Worm (Caenorhabditis elegans) whole organism, L4 larva: ENCODE measurements around the gene F09E5.8.

ENCODE experiments used
- D1046.2 ChIP-seq: fragments of 200-800 bp; sonication (Bioruptor generic); IDR thresholded peaks from 2 replicates; pipeline ENCODE4 v1.3.6; 2022; ENCODE audit warnings: missing genetic modification characterization, missing compliant biosample characterization
- F10B5.3 ChIP-seq: sonication (generic microtip); optimal IDR thresholded peaks from 2 replicates; lab custom pipeline; 2016; ENCODE audit warnings: mild to moderate bottlenecking, missing genetic modification characterization, missing compliant biosample characterization
- F26F4.8 ChIP-seq: fragments of 200-800 bp; sonication (Bioruptor generic); conservative IDR thresholded peaks from 2 replicates; pipeline ENCODE4 v1.3.6; 2022; ENCODE audit warnings: missing genetic modification characterization, missing compliant biosample characterization
- F37D6.2 ChIP-seq: sonication (generic microtip); optimal IDR thresholded peaks from 2 replicates; lab custom pipeline; 2016; ENCODE audit warnings: mild to moderate bottlenecking, missing genetic modification characterization, missing compliant biosample characterization
- F44E2.7 ChIP-seq: fragments of 200-800 bp; sonication (Bioruptor generic); IDR thresholded peaks from 2 replicates; pipeline ENCODE4 v2.1.2; 2022; ENCODE audit warnings: missing genetic modification characterization, missing compliant biosample characterization
- T20F7.1 ChIP-seq: fragments of 200-800 bp; sonication (Bioruptor generic); optimal IDR thresholded peaks from 2 replicates; lab custom pipeline; 2018; ENCODE audit warnings: mild to moderate bottlenecking, missing genetic modification characterization, missing compliant biosample characterization
- Y105C5A.15 ChIP-seq: fragments of 200-800 bp; sonication (Bioruptor generic); IDR thresholded peaks from 2 replicates; pipeline ENCODE4 v1.3.6; 2022; ENCODE audit warnings: missing genetic modification characterization, missing compliant biosample characterization
- Y5F2A.4 ChIP-seq: fragments of 200-800 bp; sonication (Bioruptor generic); optimal IDR thresholded peaks from 2 replicates; lab custom pipeline; 2018; ENCODE audit warnings: mild to moderate bottlenecking, missing genetic modification characterization, missing compliant biosample characterization
- aha-1 ChIP-seq: fragments of 150-350 bp; peaks from one replicate; lab custom pipeline; 2014; ENCODE audit warnings: missing biosample characterization, missing genetic modification characterization
- arid-1 ChIP-seq: fragments of 200-800 bp; sonication (Bioruptor generic); conservative IDR thresholded peaks from 2 replicates; pipeline ENCODE4 v1.3.6; 2022; ENCODE audit warnings: missing genetic modification reagents, missing genetic modification characterization, missing compliant biosample characterization
- ceh-28 ChIP-seq: fragments of 150-350 bp; optimal IDR thresholded peaks from 2 replicates; lab custom pipeline; 2014; ENCODE audit warnings: missing biosample characterization, missing genetic modification reagents, missing genetic modification characterization
- ceh-44 ChIP-seq: fragments of 200-800 bp; sonication (Bioruptor generic); IDR thresholded peaks from 2 replicates; pipeline ENCODE4 v1.3.6; 2022; ENCODE audit warnings: missing genetic modification reagents, missing genetic modification characterization, missing compliant biosample characterization
- ceh-82 ChIP-seq: sonication (generic microtip); optimal IDR thresholded peaks from 2 replicates; lab custom pipeline; 2017; ENCODE audit warnings: missing biosample characterization, missing genetic modification characterization
- ces-1 ChIP-seq: fragments of 150-350 bp; sonication (generic microtip); optimal IDR thresholded peaks from 4 replicates; lab custom pipeline; 2014; ENCODE audit warnings: missing biosample characterization, missing genetic modification reagents, missing genetic modification characterization
- cey-2 ChIP-seq: sonication (generic microtip); optimal IDR thresholded peaks from 3 replicates; lab custom pipeline; 2017; ENCODE audit warnings: missing genetic modification characterization, mild to moderate bottlenecking, missing compliant biosample characterization, antibody characterized with exemption, borderline replicate concordance; ENCODE audit not compliant: insufficient read depth
- daf-12 ChIP-seq: fragments of 150-350 bp; optimal IDR thresholded peaks from 2 replicates; lab custom pipeline; 2014; ENCODE audit warnings: missing biosample characterization, missing genetic modification reagents, missing genetic modification characterization
- daf-16 ChIP-seq, 3 experiments: sonication (generic microtip); optimal IDR thresholded peaks; 2 replicates each; lab custom pipeline; 2016 to 2017; ENCODE audit warnings: missing genetic modification characterization in 3 of 3, missing genetic modification reagents in 3 of 3, mild to moderate bottlenecking in 2 of 3, missing compliant biosample characterization in 2 of 3, missing biosample characterization in 1 of 3, moderate library complexity in 1 of 3
- daf-8 ChIP-seq: fragments of 200-800 bp; sonication (Bioruptor generic); IDR thresholded peaks from 2 replicates; pipeline ENCODE4 v1.3.6; 2022; ENCODE audit warnings: missing genetic modification characterization, missing compliant biosample characterization
- dmd-6 ChIP-seq: fragments of 200-800 bp; sonication (Bioruptor generic); IDR thresholded peaks from 2 replicates; pipeline ENCODE4 v1.3.6; 2022; ENCODE audit warnings: missing genetic modification reagents, missing genetic modification characterization, missing compliant biosample characterization
- dmd-8 ChIP-seq: fragments of 200-800 bp; sonication (Bioruptor generic); IDR thresholded peaks from 2 replicates; pipeline ENCODE4 v1.3.6; 2022; ENCODE audit warnings: missing genetic modification characterization, missing compliant biosample characterization
- dve-1 ChIP-seq: sonication (generic microtip); optimal IDR thresholded peaks from 2 replicates; lab custom pipeline; 2017; ENCODE audit warnings: antibody characterized with exemption, mild to moderate bottlenecking, missing genetic modification characterization, missing compliant biosample characterization; ENCODE audit not compliant: insufficient read depth
- fkh-10 ChIP-seq: fragments of 150-350 bp; optimal IDR thresholded peaks from 2 replicates; lab custom pipeline; 2014; ENCODE audit warnings: missing biosample characterization, missing genetic modification reagents, missing genetic modification characterization
- fos-1 ChIP-seq: fragments of 150-350 bp; optimal IDR thresholded peaks from 2 replicates; lab custom pipeline; 2014; ENCODE audit warnings: missing biosample characterization, missing genetic modification characterization
- gei-8 ChIP-seq: fragments of 200-800 bp; sonication (Bioruptor generic); optimal IDR thresholded peaks from 2 replicates; lab custom pipeline; 2018; ENCODE audit warnings: mild to moderate bottlenecking, missing genetic modification characterization, missing compliant biosample characterization
- hif-1 ChIP-seq, 2 experiments: sonication (generic microtip); optimal IDR thresholded peaks; 2 replicates each; lab custom pipeline; 2016 to 2017; ENCODE audit warnings: missing compliant biosample characterization in 2 of 2, missing genetic modification characterization in 2 of 2, missing genetic modification reagents in 2 of 2, missing genotype in 2 of 2, mild to moderate bottlenecking in 1 of 2
- hlh-11 ChIP-seq: fragments of 200-800 bp; sonication (Bioruptor generic); optimal IDR thresholded peaks from 2 replicates; lab custom pipeline; 2018; ENCODE audit warnings: mild to moderate bottlenecking, missing genetic modification characterization, missing compliant biosample characterization
- hmg-1.1 ChIP-seq: fragments of 200-800 bp; sonication (Bioruptor generic); IDR thresholded peaks from 2 replicates; pipeline ENCODE4 v1.3.6; 2022; ENCODE audit warnings: missing genetic modification reagents, missing genetic modification characterization, missing compliant biosample characterization
- lin-38 ChIP-seq: fragments of 200-800 bp; sonication (Bioruptor generic); IDR thresholded peaks from 2 replicates; pipeline ENCODE4 v1.3.6; 2022; ENCODE audit warnings: missing genetic modification reagents, missing genetic modification characterization, missing compliant biosample characterization
- lir-3 ChIP-seq: sonication (generic microtip); optimal IDR thresholded peaks from 2 replicates; lab custom pipeline; 2016; ENCODE audit warnings: mild to moderate bottlenecking, missing genetic modification characterization, missing compliant biosample characterization
- lsy-2 ChIP-seq, 2 experiments: fragments of 150-350 bp in 1 of 2; sonication (generic microtip) in 1 of 2; optimal IDR thresholded peaks; 2 replicates each; lab custom pipeline; 2014 to 2017; ENCODE audit warnings: missing biosample characterization in 2 of 2, missing genetic modification characterization in 2 of 2
- madf-9 ChIP-seq: fragments of 200-800 bp; sonication (Bioruptor generic); conservative IDR thresholded peaks from 2 replicates; pipeline ENCODE4 v1.3.6; 2022; ENCODE audit warnings: missing genetic modification reagents, missing genetic modification characterization, missing compliant biosample characterization
- mdl-1 ChIP-seq, 2 experiments: fragments of 150-350 bp in 1 of 2; sonication (generic microtip) in 1 of 2; optimal IDR thresholded peaks; 2 replicates each; lab custom pipeline; 2014 to 2017; ENCODE audit warnings: missing biosample characterization in 2 of 2, missing genetic modification characterization in 2 of 2
- mxl-3 ChIP-seq: fragments of 200-800 bp; sonication (Bioruptor generic); optimal IDR thresholded peaks from 2 replicates; lab custom pipeline; 2018; ENCODE audit warnings: mild to moderate bottlenecking, missing genetic modification characterization, missing compliant biosample characterization
- nhr-102 ChIP-seq: sonication (generic microtip); optimal IDR thresholded peaks from 2 replicates; lab custom pipeline; 2016; ENCODE audit warnings: mild to moderate bottlenecking, missing genetic modification characterization, moderate library complexity, missing compliant biosample characterization
- nhr-111 ChIP-seq: fragments of 200-800 bp; sonication (Bioruptor generic); optimal IDR thresholded peaks from 2 replicates; lab custom pipeline; 2018; ENCODE audit warnings: mild to moderate bottlenecking, missing genetic modification characterization, missing compliant biosample characterization
- nhr-237 ChIP-seq: sonication (generic microtip); optimal IDR thresholded peaks from 2 replicates; lab custom pipeline; 2017; ENCODE audit warnings: missing biosample characterization, missing genetic modification characterization
- nhr-41 ChIP-seq: fragments of 200-800 bp; sonication (Bioruptor generic); IDR thresholded peaks from 2 replicates; pipeline ENCODE4 v1.3.6; 2022; ENCODE audit warnings: missing genetic modification reagents, missing genetic modification characterization, missing compliant biosample characterization
- nhr-76 ChIP-seq: fragments of 150-350 bp; optimal IDR thresholded peaks from 2 replicates; lab custom pipeline; 2014; ENCODE audit warnings: missing biosample characterization, missing genetic modification characterization
- pha-4 ChIP-seq, 2 experiments: fragments of 150-350 bp in 1 of 2; fragments of 200-800 bp in 1 of 2; sonication (Bioruptor generic) in 1 of 2; IDR thresholded peaks in 1 of 2; optimal IDR thresholded peaks in 1 of 2; 2 replicates each; pipeline versions ENCODE4 v1.3.6 to Lab custom; 2014 to 2022; ENCODE audit warnings: missing genetic modification characterization in 2 of 2, missing genetic modification reagents in 2 of 2, missing biosample characterization in 1 of 2, missing compliant biosample characterization in 1 of 2
- php-3 ChIP-seq: fragments of 200-800 bp; sonication (Bioruptor generic); IDR thresholded peaks from 2 replicates; pipeline ENCODE4 v1.3.6; 2022; ENCODE audit warnings: missing genetic modification reagents, missing genetic modification characterization, missing compliant biosample characterization
- pqm-1 ChIP-seq: sonication (generic microtip); optimal IDR thresholded peaks from 2 replicates; lab custom pipeline; 2017; ENCODE audit warnings: missing biosample characterization, missing genetic modification characterization
- rbr-2 ChIP-seq: sonication (generic microtip); optimal IDR thresholded peaks from 2 replicates; lab custom pipeline; 2016; ENCODE audit warnings: missing genotype, missing genetic modification characterization, missing compliant biosample characterization
- set-16 ChIP-seq: fragments of 200-800 bp; sonication (Bioruptor generic); IDR thresholded peaks from 2 replicates; pipeline ENCODE4 v1.3.6; 2022; ENCODE audit warnings: missing genetic modification reagents, missing genetic modification characterization, missing compliant biosample characterization
- snpc-4 ChIP-seq: fragments of 150-350 bp; optimal IDR thresholded peaks from 2 replicates; lab custom pipeline; 2014; ENCODE audit warnings: missing biosample characterization, missing genetic modification characterization
- tag-97 ChIP-seq: fragments of 200-800 bp; sonication (Bioruptor generic); IDR thresholded peaks from 2 replicates; pipeline ENCODE4 v1.3.6; 2022; ENCODE audit warnings: missing genetic modification characterization, missing compliant biosample characterization
- zag-1 ChIP-seq: fragments of 150-350 bp; optimal IDR thresholded peaks from 2 replicates; lab custom pipeline; 2014; ENCODE audit warnings: missing biosample characterization, missing genetic modification characterization
- ztf-7 ChIP-seq: fragments of 150-350 bp; optimal IDR thresholded peaks from 2 replicates; lab custom pipeline; 2014; ENCODE audit warnings: missing biosample characterization, missing genetic modification characterization

Gene F09E5.8

ce11 chrII:5332345-5333124 lies 17.9 kb upstream of the F09E5.8 start (continued):
- TF ChIP-seq fkh-10 (no peak), nhr-102 (no peak), madf-9 (GFP tag; lab: Robert Waterston, UW) (no peak)
- TF ChIP-seq, all 104 proteins: peak for 12

- TF ChIP-seq ceh-82 (tag; lab: Kevin White, UChicago) (no peak), ceh-28 (tag; lab: Kevin White, UChicago) (no peak), daf-16 (GFP tag; optimal IDR thresholded peaks at IDR 0.05; lab: Kevin White, UChicago) (no peak), daf-16 (tag; optimal IDR thresholded peaks at IDR 0.05; lab: Kevin White, UChicago) (peak; percentile 78), set-16 (no peak), fos-1 (tag; lab: Kevin White, UChicago) (no peak), ces-1 (no peak), snpc-4 (no peak), daf-12 (tag; lab: Kevin White, UChicago) (no peak), hmg-1.1 (GFP tag; lab: Robert Waterston, UW) (no peak), F37D6.2 (no peak), tag-97 (no peak), T20F7.1 (GFP tag; lab: Kevin White, UChicago) (peak; percentile 27), ztf-7 (tag; lab: Kevin White, UChicago) (no peak), gei-8 (no peak), lsy-2 (tag; optimal IDR thresholded peaks at IDR 0.05; lab: Kevin White, UChicago) (peak in 1 of 2 experiments; percentile 34), mdl-1 (tag; optimal IDR thresholded peaks at IDR 0.05; lab: Kevin White, UChicago) (no peak), nhr-111 (no peak), D1046.2 (GFP tag; lab: Robert Waterston, UW) (no peak), nhr-41 (GFP tag; lab: Robert Waterston, UW) (no peak), dmd-8 (GFP tag; lab: Robert Waterston, UW) (no peak), nhr-237 (tag; lab: Kevin White, UChicago) (no peak), madf-9 (GFP tag; lab: Robert Waterston, UW) (no peak), mxl-3 (GFP tag; lab: Kevin White, UChicago) (no peak), hlh-11 (tag; lab: Kevin White, UChicago) (peak; percentile 21), ceh-44 (no peak), nhr-76 (tag; lab: Kevin White, UChicago) (no peak), Y5F2A.4 (no peak), lin-38 (no peak; the same call in 1 of the 2 replicates), pha-4 (GFP tag; IDR thresholded peaks at IDR 0.05; lab: Robert Waterston, UW) (no peak), pha-4 (tag; optimal IDR thresholded peaks at IDR 0.05; lab: Kevin White, UChicago) (no peak), F44E2.7 (GFP tag; lab: Robert Waterston, UW) (no peak), daf-8 (GFP tag; lab: Robert Waterston, UW) (no peak), aha-1 (tag; lab: Kevin White, UChicago) (peak; percentile 44), cey-2 (tag; lab: Kevin White, UChicago) (peak; percentile 6), arid-1 (GFP tag; lab: Robert Waterston, UW) (no peak), hif-1 (tag; optimal IDR thresholded peaks at IDR 0.05; lab: Kevin White, UChicago) (no peak), rbr-2 (peak; percentile 31), pqm-1 (tag; lab: Kevin White, UChicago) (peak; percentile 30), F26F4.8 (GFP tag; lab: Robert Waterston, UW) (no peak), dmd-6 (no peak), Y105C5A.15 (GFP tag; lab: Robert Waterston, UW) (no peak), php-3 (GFP tag; lab: Robert Waterston, UW) (no peak), zag-1 (tag; lab: Kevin White, UChicago) (no peak), lir-3 (no peak), F10B5.3 (tag; lab: Kevin White, UChicago) (no peak), dve-1 (tag; lab: Kevin White, UChicago) (peak; percentile 32)
These were observed 16.7 kb upstream of the F09E5.8 start for ce11 chrII:5333729-5334255.
